Fruit fly (Drosophila melanogaster) whole organism, wandering third instar larva: ENCODE measurements around the gene MICAL-like.

Source experiments
- CG32264 ChIP-seq: fragments of 200-800 bp; sonication (Bioruptor generic); optimal IDR thresholded peaks from 2 replicates; lab custom pipeline; 2016; ENCODE audit warnings: missing biosample characterization, missing genetic modification characterization
- CG9705 ChIP-seq: fragments of 200-800 bp; sonication (Bioruptor generic); optimal IDR thresholded peaks from 2 replicates; lab custom pipeline; 2018; ENCODE audit warnings: missing biosample characterization, mild to moderate bottlenecking, missing genetic modification characterization
- Dfd ChIP-seq: fragments of >200 bp; optimal IDR thresholded peaks from 2 replicates; lab custom pipeline; 2017; ENCODE audit warnings: missing biosample characterization, missing genetic modification characterization
- OdsH ChIP-seq: fragments of 200-800 bp; sonication (Bioruptor generic); optimal IDR thresholded peaks from 2 replicates; lab custom pipeline; 2016; ENCODE audit warnings: missing biosample characterization, mild to moderate bottlenecking, missing genetic modification characterization
- Vsx2 ChIP-seq: fragments of 200-300, 225-300 bp; sonication (Bioruptor generic); optimal IDR thresholded peaks from 2 replicates; lab custom pipeline; 2018; ENCODE audit warnings: missing biosample characterization, missing genetic modification characterization; ENCODE audit not compliant: partially characterized antibody
- br ChIP-seq: fragments of 200-800 bp; sonication (Bioruptor generic); optimal IDR thresholded peaks from 2 replicates; lab custom pipeline; 2016; ENCODE audit warnings: missing biosample characterization, missing genetic modification characterization
- dsf ChIP-seq: sonication (Bioruptor generic); optimal IDR thresholded peaks from 2 replicates; lab custom pipeline; 2016; ENCODE audit warnings: missing biosample characterization, missing genetic modification characterization, borderline replicate concordance
- ey ChIP-seq: fragments of 200-800 bp; sonication (Bioruptor generic); optimal IDR thresholded peaks from 2 replicates; lab custom pipeline; 2016; ENCODE audit warnings: missing biosample characterization, missing genetic modification characterization
- foxo ChIP-seq, 2 experiments: fragments of 200-800 bp; sonication (Bioruptor generic); optimal IDR thresholded peaks; 2 replicates in 1 of 2; 3 replicates in 1 of 2; lab custom pipeline; 2016 to 2017; ENCODE audit warnings: missing biosample characterization in 2 of 2, missing genetic modification characterization in 2 of 2
- fru ChIP-seq: fragments of 200-800 bp; sonication (Bioruptor generic); optimal IDR thresholded peaks from 3 replicates; lab custom pipeline; 2016; ENCODE audit warnings: missing biosample characterization, mild to moderate bottlenecking, missing genetic modification characterization
- h ChIP-seq: fragments of 200-800 bp; sonication (Bioruptor generic); optimal IDR thresholded peaks from 3 replicates; lab custom pipeline; 2016; ENCODE audit warnings: missing biosample characterization, mild to moderate bottlenecking, missing genetic modification characterization
- psq ChIP-seq: fragments of 200-800 bp; sonication (Bioruptor generic); optimal IDR thresholded peaks from 3 replicates; lab custom pipeline; 2017; ENCODE audit warnings: missing biosample characterization, mild to moderate bottlenecking, missing genetic modification characterization, moderate library complexity
- rgr ChIP-seq: fragments of 200-800 bp; sonication (Bioruptor generic); optimal IDR thresholded peaks from 3 replicates; lab custom pipeline; 2016; ENCODE audit warnings: missing biosample characterization, mild to moderate bottlenecking, missing genetic modification characterization
- usp ChIP-seq: fragments of >200 bp; optimal IDR thresholded peaks from 2 replicates; lab custom pipeline; 2017; ENCODE audit warnings: missing biosample characterization, missing genetic modification characterization

DNA sequence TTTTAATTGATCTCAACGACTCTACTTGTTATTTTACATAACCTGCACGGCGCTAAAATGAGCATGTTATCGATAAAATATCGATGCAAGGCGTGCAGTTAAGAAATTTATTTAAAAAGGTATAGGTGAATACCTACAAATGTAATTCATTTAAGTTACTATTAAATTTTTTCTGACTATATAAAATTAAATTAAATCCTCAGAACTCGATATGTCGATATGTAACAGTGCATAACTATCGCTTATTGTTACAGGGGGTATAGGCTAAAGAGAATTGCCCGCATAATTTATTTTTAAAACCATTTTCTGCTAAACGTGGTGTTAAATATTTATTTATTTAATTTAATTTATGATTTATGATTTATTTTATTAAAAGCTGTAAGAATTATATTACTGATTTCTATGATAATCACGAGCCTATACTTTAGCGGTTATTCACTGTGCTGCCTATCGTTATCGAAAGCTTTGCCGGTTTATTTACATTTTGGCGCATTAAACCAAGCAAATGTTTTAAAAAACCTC lies 2.7 kb upstream of the MICAL-like start, which contains the start of the genes mRpL20 and Icmt:
- TF ChIP-seq usp (GFP tag; lab: Kevin White, UChicago): no peak
- peak; percentile 79 for TF ChIP-seq Dfd (GFP tag; lab: Kevin White, UChicago)
- peak; percentile 89 for TF ChIP-seq fru (GFP tag; lab: Kevin White, UChicago)
- peak; percentile 75 for TF ChIP-seq CG9705 (GFP tag; lab: Kevin White, UChicago)
- TF ChIP-seq br (GFP tag; lab: Kevin White, UChicago): peak; percentile 71
- TF ChIP-seq h (GFP tag; lab: Kevin White, UChicago): peak; percentile 89
- peak; percentile 94 for TF ChIP-seq rgr
- no peak for TF ChIP-seq Vsx2
- TF ChIP-seq OdsH (GFP tag; lab: Kevin White, UChicago): peak; percentile 93
- TF ChIP-seq psq (GFP tag; lab: Kevin White, UChicago): peak; percentile 93
- peak in 1 of 2 experiments; percentile 97 for TF ChIP-seq foxo (GFP tag; optimal IDR thresholded peaks at IDR 0.05; lab: Kevin White, UChicago)
- TF ChIP-seq ey (GFP tag; lab: Kevin White, UChicago): peak; percentile 69
- TF ChIP-seq CG32264: peak; percentile 51
- TF ChIP-seq dsf (GFP tag; lab: Kevin White, UChicago): peak; percentile 83
